Worm (Caenorhabditis elegans) whole organism, young adult: Measurements from ENCODE around the gene T08D10.4.

Experiments
- F33H1.4 ChIP-seq: fragments of 200-800 bp; sonication (Bioruptor generic); IDR thresholded peaks from 2 replicates; pipeline ENCODE4 v1.3.6; 2022; ENCODE audit warnings: missing genetic modification reagents, missing genetic modification characterization, missing compliant biosample characterization
- ZK185.1 ChIP-seq: sonication (generic microtip); optimal IDR thresholded peaks from 2 replicates; lab custom pipeline; 2016; ENCODE audit warnings: mild to moderate bottlenecking, missing genetic modification characterization, missing compliant biosample characterization; ENCODE audit not compliant: poor library complexity, severe bottlenecking
- cebp-2 ChIP-seq: fragments of 200-800 bp; sonication (Bioruptor generic); IDR thresholded peaks from 2 replicates; pipeline ENCODE4 v1.3.6; 2022; ENCODE audit warnings: missing genetic modification characterization, missing compliant biosample characterization
- ets-4 ChIP-seq: fragments of 200-800 bp; sonication (Bioruptor generic); optimal IDR thresholded peaks from 2 replicates; lab custom pipeline; 2018; ENCODE audit warnings: mild to moderate bottlenecking, missing genetic modification characterization, missing compliant biosample characterization
- lir-1 ChIP-seq: fragments of 200-800 bp; sonication (Bioruptor generic); conservative IDR thresholded peaks from 2 replicates; pipeline ENCODE4 v1.3.6; 2022; ENCODE audit warnings: missing genetic modification reagents, missing genetic modification characterization, missing compliant biosample characterization
- mxl-1 ChIP-seq: sonication (generic microtip); optimal IDR thresholded peaks from 2 replicates; lab custom pipeline; 2016; ENCODE audit warnings: missing genetic modification characterization, missing compliant biosample characterization
- snpc-1.1 ChIP-seq: sonication (generic microtip); optimal IDR thresholded peaks from 2 replicates; lab custom pipeline; 2017; ENCODE audit warnings: missing genetic modification characterization, mild to moderate bottlenecking, missing compliant biosample characterization, antibody characterized with exemption, moderate library complexity, missing genotype, missing genetic modification reagents; ENCODE audit not compliant: insufficient read depth

- no peak for TF ChIP-seq snpc-1.1
- TF ChIP-seq lir-1 (GFP tag; lab: Robert Waterston, UW) = no peak
- TF ChIP-seq ZK185.1 (tag; lab: Kevin White, UChicago) = no peak
- TF ChIP-seq F33H1.4 = no peak
- no peak for TF ChIP-seq mxl-1 (tag; lab: Kevin White, UChicago)
- TF ChIP-seq ets-4 = no peak
- no peak for TF ChIP-seq cebp-2 (GFP tag; lab: Robert Waterston, UW)
Measured at ce11 chrX:11908226-11908625, 44.9 kb downstream of the T08D10.4 start.
